ENCODE assay signal across 2 worm cellular contexts in the genomic region with DNA sequence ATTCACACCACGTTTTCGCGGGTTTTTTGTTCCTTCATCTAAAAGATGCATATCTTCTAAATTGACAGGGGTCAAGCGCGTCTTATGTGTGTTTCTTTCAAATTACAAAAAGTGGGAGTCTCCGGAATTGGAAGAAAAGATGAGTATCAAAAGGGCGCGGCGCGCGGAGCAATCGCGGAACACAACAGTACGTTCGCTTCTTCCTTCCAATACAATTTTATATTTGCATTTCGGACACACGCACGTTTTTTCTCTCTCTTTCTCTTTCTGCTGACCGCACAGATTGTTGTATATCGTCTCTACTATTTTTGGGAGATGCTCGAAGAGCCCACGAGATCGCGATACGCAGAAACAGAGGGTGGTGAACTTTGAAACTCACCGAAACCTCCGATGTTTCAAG.
TF ChIP-seq lines count a peak whose summit lies in the region.

No protein-coding gene starts in this region.

TF ChIP-seq in whole organism, L4 larva, 104 proteins besides CTCF, POLR2A, EP300 and RAD21:
- peak in 1 of 2 experiments; percentile 95 for TF ChIP-seq unc-62 (GFP tag; optimal IDR thresholded peaks at IDR 0.05 in 1 of 2; lab: Kevin White, UChicago)
- TF ChIP-seq unc-62 (tag; optimal IDR thresholded peaks at IDR 0.05; lab: Kevin White, UChicago) = no peak
- TF ChIP-seq lin-39 (tag; optimal IDR thresholded peaks at IDR 0.05; lab: Kevin White, UChicago) = no peak
- TF ChIP-seq lsy-2 (tag; optimal IDR thresholded peaks at IDR 0.05; lab: Kevin White, UChicago) = no peak
- peak; percentile 22 for TF ChIP-seq dve-1 (tag; optimal IDR thresholded peaks at IDR 0.05; lab: Kevin White, UChicago; ENCODE audit: insufficient read depth)
- no peak for TF ChIP-seq php-3 (GFP tag; IDR thresholded peaks at IDR 0.05; lab: Robert Waterston, UW)
- TF ChIP-seq ces-1 (GFP tag; optimal IDR thresholded peaks at IDR 0.05; lab: Kevin White, UChicago) = no peak
- TF ChIP-seq mes-2 (tag; optimal IDR thresholded peaks at IDR 0.05; lab: Kevin White, UChicago; ENCODE audit: poor library complexity, severe bottlenecking) = no peak
- no peak for TF ChIP-seq zip-11 (GFP tag; IDR thresholded peaks at IDR 0.05; lab: Robert Waterston, UW)
- TF ChIP-seq aha-1 (tag; lab: Kevin White, UChicago) = peak; percentile 37
- peak in 1 of 2 experiments; percentile 8 for TF ChIP-seq mdl-1 (tag; optimal IDR thresholded peaks at IDR 0.05; lab: Kevin White, UChicago)
- TF ChIP-seq duxl-1 (tag; optimal IDR thresholded peaks at IDR 0.05; lab: Kevin White, UChicago; ENCODE audit: poor library complexity) = no peak

TF ChIP-seq in whole organism, mixed stage, embryonic, 35 proteins besides CTCF, POLR2A, EP300 and RAD21:
- TF ChIP-seq ces-1 (GFP tag; optimal IDR thresholded peaks at IDR 0.05; lab: Kevin White, UChicago) (no peak), ham-2 (GFP tag; optimal IDR thresholded peaks at IDR 0.05; lab: Kevin White, UChicago) (no peak), zip-8 (tag; optimal IDR thresholded peaks at IDR 0.05; lab: Kevin White, UChicago) (peak; percentile 9), unc-120 (tag; optimal IDR thresholded peaks at IDR 0.05; lab: Kevin White, UChicago; ENCODE audit: poor library complexity, severe bottlenecking) (no peak)
